ENCODE assay signal across 1 fruit fly cellular context in the genomic region with DNA sequence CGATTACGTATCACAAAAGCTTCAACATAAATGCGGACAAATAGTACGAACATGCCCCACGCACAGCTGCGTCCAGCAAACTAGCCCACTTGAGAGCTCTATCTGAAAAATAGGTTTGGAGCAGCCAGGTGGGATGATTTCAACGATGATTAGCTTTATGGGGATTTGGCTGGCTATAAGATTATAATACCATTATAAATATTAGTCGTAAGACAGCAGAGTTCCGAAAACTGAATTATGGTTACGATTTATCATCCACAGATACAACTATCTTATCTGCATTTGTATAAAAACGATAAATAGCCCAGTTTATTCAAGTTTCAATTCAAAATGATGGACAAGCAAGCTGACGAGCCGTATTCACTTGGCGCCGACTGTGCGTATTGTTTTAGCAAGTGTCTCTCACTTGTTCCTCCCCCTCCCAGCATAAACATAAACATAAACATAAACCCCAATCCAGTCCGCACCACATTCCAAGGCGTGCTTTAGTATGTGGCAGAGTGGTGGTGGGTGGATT.
TF ChIP-seq lines count a peak whose summit lies in the region.

No protein-coding gene starts in this region.

TF ChIP-seq in whole organism, embryonic, 481 proteins besides CTCF, POLR2A, EP300 and RAD21 (continued from another document):
- no peak for TF ChIP-seq slou (GFP tag; optimal IDR thresholded peaks at IDR 0.05; lab: Kevin White, UChicago)
- TF ChIP-seq CG34224 (GFP tag; IDR thresholded peaks at IDR 0.05; lab: Robert Waterston, UW; ENCODE audit: partially characterized antibody), result no peak
- peak; percentile 76 for TF ChIP-seq CG12769 (tag; optimal IDR thresholded peaks at IDR 0.05; lab: Kevin White, UChicago)
- TF ChIP-seq CG7786 (GFP tag; optimal IDR thresholded peaks at IDR 0.05; lab: Kevin White, UChicago), result peak; percentile 60
- peak; percentile 52 for TF ChIP-seq CG12104 (GFP tag; optimal IDR thresholded peaks at IDR 0.05; lab: Kevin White, UChicago)
- TF ChIP-seq CG14710 (tag; optimal IDR thresholded peaks at IDR 0.05; lab: Kevin White, UChicago), result peak; percentile 47
- TF ChIP-seq Usf (GFP tag; optimal IDR thresholded peaks at IDR 0.05; lab: Kevin White, UChicago), result peak; percentile 34
- TF ChIP-seq CG13296 (GFP tag; optimal IDR thresholded peaks at IDR 0.05; lab: Kevin White, UChicago), result peak; percentile 87
- peak; percentile 83 for TF ChIP-seq CoRest (tag; optimal IDR thresholded peaks at IDR 0.05; lab: Kevin White, UChicago)
- peak; percentile 24 for TF ChIP-seq Atf-2 (GFP tag; optimal IDR thresholded peaks at IDR 0.05; lab: Kevin White, UChicago)
- TF ChIP-seq CG18599 (GFP tag; optimal IDR thresholded peaks at IDR 0.05; lab: Kevin White, UChicago), result peak; percentile 93
- no peak for TF ChIP-seq sim (GFP tag; IDR thresholded peaks at IDR 0.05; lab: Robert Waterston, UW)
- TF ChIP-seq Xrp1 (GFP tag; IDR thresholded peaks at IDR 0.05; lab: Robert Waterston, UW), result peak; percentile 55; the same call in 1 of the 2 replicates
- no peak for TF ChIP-seq Dfd (GFP tag; optimal IDR thresholded peaks at IDR 0.05; lab: Kevin White, UChicago)
- TF ChIP-seq CG7963 (GFP tag; IDR thresholded peaks at IDR 0.05; lab: Robert Waterston, UW; ENCODE audit: partially characterized antibody), result no peak
- TF ChIP-seq sens-2 (GFP tag; IDR thresholded peaks at IDR 0.05; lab: Robert Waterston, UW), result 0 out of 2 replicates have a peak, but pooled peaks have one; percentile 27
- peak; percentile 51 for TF ChIP-seq CG13894 (tag; optimal IDR thresholded peaks at IDR 0.05; lab: Kevin White, UChicago)
- TF ChIP-seq CG8290 (GFP tag; optimal IDR thresholded peaks at IDR 0.05; lab: Kevin White, UChicago), result no peak
- TF ChIP-seq CG8290 (tag; optimal IDR thresholded peaks at IDR 0.05; lab: Kevin White, UChicago), result peak in 1 of 2 experiments; percentile 64
- TF ChIP-seq hbn (GFP tag; IDR thresholded peaks at IDR 0.05; lab: Robert Waterston, UW; ENCODE audit: partially characterized antibody), result no peak
- peak; percentile 95 for TF ChIP-seq sug (tag; optimal IDR thresholded peaks at IDR 0.05; lab: Kevin White, UChicago)
- TF ChIP-seq chm (GFP tag; IDR thresholded peaks at IDR 0.05; lab: Robert Waterston, UW), result no peak
- no peak for TF ChIP-seq inv (GFP tag; IDR thresholded peaks at IDR 0.05; lab: Robert Waterston, UW; ENCODE audit: partially characterized antibody)
- TF ChIP-seq Ets65A (GFP tag; lab: Kevin White, UChicago), result peak; percentile 95
- TF ChIP-seq gfzf (GFP tag; optimal IDR thresholded peaks at IDR 0.05; lab: Kevin White, UChicago), result no peak
- TF ChIP-seq CG4707 (GFP tag; optimal IDR thresholded peaks at IDR 0.05; lab: Kevin White, UChicago), result no peak
- TF ChIP-seq unc-4 (GFP tag; IDR thresholded peaks at IDR 0.05; lab: Robert Waterston, UW; ENCODE audit: partially characterized antibody), result no peak
- TF ChIP-seq ase (GFP tag; IDR thresholded peaks at IDR 0.05; lab: Robert Waterston, UW), result peak; percentile 45; the same call in 1 of the 3 replicates
- no peak for TF ChIP-seq en (GFP tag; optimal IDR thresholded peaks at IDR 0.05; lab: Kevin White, UChicago)
- TF ChIP-seq Dll (GFP tag; IDR thresholded peaks at IDR 0.05; lab: Robert Waterston, UW; ENCODE audit: partially characterized antibody), result no peak
- peak; percentile 33 for TF ChIP-seq CG3838 (GFP tag; optimal IDR thresholded peaks at IDR 0.05; lab: Kevin White, UChicago)
- TF ChIP-seq MBD-R2 (GFP tag; IDR thresholded peaks at IDR 0.05; lab: Robert Waterston, UW), result peak; percentile 27; the same call in 1 of the 2 replicates
- TF ChIP-seq ap (GFP tag; IDR thresholded peaks at IDR 0.05; lab: Robert Waterston, UW), result 0 out of 2 replicates have a peak, but pooled peaks have one; percentile 25
- TF ChIP-seq oc (tag; optimal IDR thresholded peaks at IDR 0.05; lab: Kevin White, UChicago), result peak; percentile 27
- TF ChIP-seq CG42726 (GFP tag; IDR thresholded peaks at IDR 0.05; lab: Robert Waterston, UW; ENCODE audit: partially characterized antibody), result no peak
- peak; percentile 89 for TF ChIP-seq dmrt99B (tag; optimal IDR thresholded peaks at IDR 0.05; lab: Kevin White, UChicago)
